Worm (Caenorhabditis elegans) whole organism, L4/young adult: ENCODE results near the gene mec-18.

Experiments used
- W03F9.2 ChIP-seq: fragments of 150-350 bp; optimal IDR thresholded peaks from 2 replicates; lab custom pipeline; 2014; ENCODE audit warnings: missing biosample characterization, missing genetic modification characterization
- dao-5 ChIP-seq: sonication (generic microtip); optimal IDR thresholded peaks from 2 replicates; lab custom pipeline; 2016; ENCODE audit warnings: missing genotype, missing genetic modification characterization, moderate library complexity, missing compliant biosample characterization
- him-1 ChIP-seq: sonication (generic microtip); optimal IDR thresholded peaks from 2 replicates; lab custom pipeline; 2016; ENCODE audit warnings: missing genotype, missing genetic modification reagents, missing genetic modification characterization, missing compliant biosample characterization

ce11 chrX:4238971-4239370 is 35.0 kb downstream of the mec-18 start:
- no peak for TF ChIP-seq W03F9.2 (tag; lab: Kevin White, UChicago)
- TF ChIP-seq dao-5 (tag; lab: Kevin White, UChicago) = no peak
- TF ChIP-seq him-1 (tag; lab: Kevin White, UChicago) = no peak
